Fruit fly (Drosophila melanogaster): ENCODE data around the gene CG10654.

Gene CG10654

dm6 chr3L:12489952-12490351 is 17.7 kb downstream of the CG10654 start (continued):
- 0 out of 3 replicates have a peak, but pooled peaks have one; percentile 5 for TF ChIP-seq otp (GFP tag; IDR thresholded peaks at IDR 0.05)
- TF ChIP-seq CG17385 (GFP tag; optimal IDR thresholded peaks at IDR 0.05), result peak; percentile 2
- TF ChIP-seq CG2202 (tag; optimal IDR thresholded peaks at IDR 0.05), result no peak
- peak; percentile 59 for TF ChIP-seq yki (optimal IDR thresholded peaks at IDR 0.05)
- TF ChIP-seq kni (GFP tag; optimal IDR thresholded peaks at IDR 0.05), result no peak
- no peak for TF ChIP-seq Atf3 (GFP tag; optimal IDR thresholded peaks at IDR 0.05)
- TF ChIP-seq cato (GFP tag; optimal IDR thresholded peaks at IDR 0.05; ENCODE audit: borderline replicate concordance), result no peak

dm6 chr3L:12486175-12486574 is 21.5 kb downstream of the CG10654 start:
- TF ChIP-seq caup (GFP tag; optimal IDR thresholded peaks at IDR 0.05; ENCODE audit: severe bottlenecking) (no peak), Lim3 (GFP tag; IDR thresholded peaks at IDR 0.05) (no peak), luna (GFP tag; optimal IDR thresholded peaks at IDR 0.05) (no peak), Dip2 (GFP tag; IDR thresholded peaks at IDR 0.05) (no peak), Poxn (GFP tag; IDR thresholded peaks at IDR 0.05) (no peak), pnt (GFP tag; optimal IDR thresholded peaks at IDR 0.05) (no peak), kay (GFP tag; optimal IDR thresholded peaks at IDR 0.05) (no peak), eve (GFP tag; optimal IDR thresholded peaks at IDR 0.05) (no peak), CG9727 (GFP tag; optimal IDR thresholded peaks at IDR 0.05) (no peak), Dfd (GFP tag; optimal IDR thresholded peaks at IDR 0.05) (no peak), CG7963 (GFP tag; IDR thresholded peaks at IDR 0.05; ENCODE audit: partially characterized antibody) (0 out of 3 replicates have a peak, but pooled peaks have one; percentile 33), Fer3 (tag; optimal IDR thresholded peaks at IDR 0.05) (no peak), vnd (GFP tag; IDR thresholded peaks at IDR 0.05; ENCODE audit: partially characterized antibody) (peak; percentile 47; the same call in 1 of the 3 replicates), crp (GFP tag; optimal IDR thresholded peaks at IDR 0.05) (no peak), pita (GFP tag; optimal IDR thresholded peaks at IDR 0.05) (no peak), chif (GFP tag; optimal IDR thresholded peaks at IDR 0.05) (no peak), E2f2 (GFP tag; IDR thresholded peaks at IDR 0.05) (no peak), CG16813 (GFP tag; IDR thresholded peaks at IDR 0.05; ENCODE audit: partially characterized antibody) (peak; percentile 47; the same call in 1 of the 3 replicates), trh (GFP tag; optimal IDR thresholded peaks at IDR 0.05) (no peak), CG6272 (GFP tag; IDR thresholded peaks at IDR 0.05) (no peak), HLH4C (GFP tag; IDR thresholded peaks at IDR 0.05; ENCODE audit: partially characterized antibody) (peak; percentile 58), CG14860 (GFP tag; IDR thresholded peaks at IDR 0.05; ENCODE audit: partially characterized antibody) (peak; percentile 65; the same call in 2 of the 3 replicates), CG14441 (GFP tag; IDR thresholded peaks at IDR 0.05) (no peak), Gsc (GFP tag; IDR thresholded peaks at IDR 0.05) (no peak), Asciz (GFP tag; optimal IDR thresholded peaks at IDR 0.05) (no peak), Scr (GFP tag; IDR thresholded peaks at IDR 0.05; ENCODE audit: partially characterized antibody) (0 out of 2 replicates have a peak, but pooled peaks have one; percentile 25), sna (GFP tag; IDR thresholded peaks at IDR 0.05; ENCODE audit: partially characterized antibody) (0 out of 2 replicates have a peak, but pooled peaks have one; percentile 28), nerfin-2 (GFP tag; IDR thresholded peaks at IDR 0.05; ENCODE audit: partially characterized antibody) (peak; percentile 54)

- TF ChIP-seq sr (GFP tag; IDR thresholded peaks at IDR 0.05) (peak; percentile 90; the same call in 2 of the 3 replicates), Adf1 (GFP tag; IDR thresholded peaks at IDR 0.05) (peak; percentile 52; the same call in 1 of the 2 replicates), tin (GFP tag; optimal IDR thresholded peaks at IDR 0.05) (no peak), sisA (GFP tag; IDR thresholded peaks at IDR 0.05) (0 out of 2 replicates have a peak, but pooled peaks have one; percentile 5), Dad (GFP tag; optimal IDR thresholded peaks at IDR 0.05) (peak; percentile 5), nerfin-2 (GFP tag; IDR thresholded peaks at IDR 0.05; ENCODE audit: partially characterized antibody) (peak; percentile 45; the same call in 1 of the 2 replicates), lilli (GFP tag; optimal IDR thresholded peaks at IDR 0.05) (peak; percentile 5), nau (GFP tag; optimal IDR thresholded peaks at IDR 0.05) (peak; percentile 5), HLH4C (GFP tag; IDR thresholded peaks at IDR 0.05; ENCODE audit: partially characterized antibody) (peak; percentile 53; the same call in 2 of the 3 replicates), Antp (GFP tag; optimal IDR thresholded peaks at IDR 0.05) (peak; percentile 22), CG3838 (GFP tag; optimal IDR thresholded peaks at IDR 0.05) (no peak), Deaf1 (tag; optimal IDR thresholded peaks at IDR 0.05) (peak; percentile 81), CG15514 (GFP tag; optimal IDR thresholded peaks at IDR 0.05) (peak; percentile 12), CG6689 (GFP tag; IDR thresholded peaks at IDR 0.05) (peak; percentile 14; the same call in 1 of the 2 replicates), E2f2 (GFP tag; IDR thresholded peaks at IDR 0.05) (peak; percentile 24; the same call in 1 of the 2 replicates), cas (GFP tag; IDR thresholded peaks at IDR 0.05) (no peak)
These were observed 22.7 kb downstream of the CG10654 start, which contains the start of gene CG10663 for dm6 chr3L:12484948-12485347. Gene CG10663, minus strand, starts transcription at chr3L:12485035.
